Fruit fly (Drosophila melanogaster): ENCODE measurements around the gene CG9541.

Gene CG9541

DNA sequence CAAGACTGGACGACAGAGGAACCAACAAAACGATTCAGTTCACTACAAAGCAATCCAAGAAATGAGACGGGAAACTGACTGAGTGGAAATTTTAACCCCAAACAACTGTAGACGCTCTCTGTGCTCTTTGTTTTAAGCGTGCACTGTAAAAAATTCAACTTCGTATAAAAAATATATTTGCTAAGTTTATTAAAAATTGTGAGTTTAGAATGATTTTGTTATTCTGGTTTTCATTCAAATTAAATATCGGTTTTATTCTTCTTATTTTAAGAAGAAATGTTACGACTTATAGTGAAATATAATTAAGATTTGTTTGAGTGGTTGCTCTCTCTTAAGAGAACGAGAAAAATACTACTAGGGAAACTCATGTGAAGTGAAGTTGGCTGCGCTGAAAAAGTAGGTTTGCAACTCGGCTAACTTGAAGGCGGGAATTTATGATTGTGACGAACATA lies 17.2 kb downstream of the CG9541 start (continued):
- TF ChIP-seq ara (GFP tag; IDR thresholded peaks at IDR 0.05) = peak; percentile 97
- TF ChIP-seq pnt (GFP tag; optimal IDR thresholded peaks at IDR 0.05) = peak; percentile 96
- TF ChIP-seq Aef1 (GFP tag; IDR thresholded peaks at IDR 0.05) = peak; percentile 98
- TF ChIP-seq ken (GFP tag; IDR thresholded peaks at IDR 0.05) = peak; percentile 97
- TF ChIP-seq CG10321 (GFP tag; IDR thresholded peaks at IDR 0.05) = peak; percentile 83
- TF ChIP-seq E2f2 (GFP tag; IDR thresholded peaks at IDR 0.05) = peak; percentile 98
- TF ChIP-seq CG14050 (GFP tag; IDR thresholded peaks at IDR 0.05) = peak; percentile 97
- peak; percentile 91 for TF ChIP-seq gsb (GFP tag; IDR thresholded peaks at IDR 0.05)
- TF ChIP-seq CG12071 (GFP tag; optimal IDR thresholded peaks at IDR 0.05) = peak; percentile 77
- peak; percentile 89 for TF ChIP-seq CG2875 (GFP tag; optimal IDR thresholded peaks at IDR 0.05)
- no peak for TF ChIP-seq corto (GFP tag; optimal IDR thresholded peaks at IDR 0.05)
- peak; percentile 82 for TF ChIP-seq luna (GFP tag; optimal IDR thresholded peaks at IDR 0.05)
- peak; percentile 93 for TF ChIP-seq danr (GFP tag; IDR thresholded peaks at IDR 0.05)
- peak; percentile 93 for TF ChIP-seq zen (tag; optimal IDR thresholded peaks at IDR 0.05)
- peak; percentile 85 for TF ChIP-seq CG3065 (GFP tag; optimal IDR thresholded peaks at IDR 0.05)
- peak; percentile 91 for TF ChIP-seq org-1 (GFP tag; optimal IDR thresholded peaks at IDR 0.05)
- TF ChIP-seq az2 (GFP tag; optimal IDR thresholded peaks at IDR 0.05) = peak; percentile 98
- TF ChIP-seq BEAF-32 (GFP tag; optimal IDR thresholded peaks at IDR 0.05) = no peak
- peak; percentile 96 for TF ChIP-seq D19A (tag; optimal IDR thresholded peaks at IDR 0.05)
- peak; percentile 85 for TF ChIP-seq Doc2 (GFP tag; IDR thresholded peaks at IDR 0.05)
- no peak for TF ChIP-seq knrl (GFP tag; IDR thresholded peaks at IDR 0.05; ENCODE audit: partially characterized antibody)
- peak; percentile 59 for TF ChIP-seq ftz-f1 (GFP tag; optimal IDR thresholded peaks at IDR 0.05)
- TF ChIP-seq kay (GFP tag; optimal IDR thresholded peaks at IDR 0.05) = peak; percentile 92
- TF ChIP-seq trem (tag; optimal IDR thresholded peaks at IDR 0.05) = peak; percentile 92
- peak; percentile 78 for TF ChIP-seq twi (tag; optimal IDR thresholded peaks at IDR 0.05)
- peak; percentile 69 for TF ChIP-seq CG5180 (GFP tag; optimal IDR thresholded peaks at IDR 0.05)
- TF ChIP-seq CG18764 (GFP tag; optimal IDR thresholded peaks at IDR 0.05) = peak; percentile 88
- TF ChIP-seq CG4424 (GFP tag; optimal IDR thresholded peaks at IDR 0.05) = peak; percentile 94
- TF ChIP-seq Fer1 (GFP tag; optimal IDR thresholded peaks at IDR 0.05) = peak; percentile 87
- TF ChIP-seq Usf (GFP tag; optimal IDR thresholded peaks at IDR 0.05) = peak; percentile 85
- peak; percentile 83 for TF ChIP-seq stwl (tag; optimal IDR thresholded peaks at IDR 0.05)
- no peak for TF ChIP-seq CG16813 (GFP tag; IDR thresholded peaks at IDR 0.05; ENCODE audit: partially characterized antibody)
- TF ChIP-seq HmgZ (tag; optimal IDR thresholded peaks at IDR 0.05) = peak; percentile 91
- peak; percentile 96 for TF ChIP-seq CG14014 (GFP tag; IDR thresholded peaks at IDR 0.05)
- TF ChIP-seq Ets65A (GFP tag) = peak; percentile 94
- 0 out of 4 replicates have a peak, but pooled peaks have one; percentile 19 for TF ChIP-seq Dll (GFP tag; IDR thresholded peaks at IDR 0.05; ENCODE audit: partially characterized antibody)
- TF ChIP-seq Doc3 (GFP tag; IDR thresholded peaks at IDR 0.05; ENCODE audit: partially characterized antibody) = no peak
- TF ChIP-seq CG12744 (GFP tag; optimal IDR thresholded peaks at IDR 0.05) = peak; percentile 95
- TF ChIP-seq dmrt11E (tag; optimal IDR thresholded peaks at IDR 0.05) = peak; percentile 99
- TF ChIP-seq btn (GFP tag; optimal IDR thresholded peaks at IDR 0.05) = peak; percentile 73
- peak; percentile 98 for TF ChIP-seq CG12391 (tag; optimal IDR thresholded peaks at IDR 0.05)
- no peak for TF ChIP-seq CG34224 (GFP tag; IDR thresholded peaks at IDR 0.05; ENCODE audit: partially characterized antibody)
- peak; percentile 96 for TF ChIP-seq Atf3 (GFP tag; optimal IDR thresholded peaks at IDR 0.05)
- TF ChIP-seq dpn (GFP tag; optimal IDR thresholded peaks at IDR 0.05) = peak; percentile 91 to 97
- no peak for TF ChIP-seq dan (GFP tag; IDR thresholded peaks at IDR 0.05)
- peak; percentile 28 for TF ChIP-seq ab (GFP tag; optimal IDR thresholded peaks at IDR 0.05)
- peak; percentile 91 for TF ChIP-seq CG31224 (GFP tag; IDR thresholded peaks at IDR 0.05)
- TF ChIP-seq tll (GFP tag; optimal IDR thresholded peaks at IDR 0.05) = peak in 1 of 2 experiments; percentile 27
- peak; percentile 95 for TF ChIP-seq MBD-R2 (GFP tag; IDR thresholded peaks at IDR 0.05)
- peak; percentile 91 for TF ChIP-seq ind (GFP tag; optimal IDR thresholded peaks at IDR 0.05)
- peak; percentile 92 for TF ChIP-seq tx (GFP tag; optimal IDR thresholded peaks at IDR 0.05)

All from whole organism, embryonic.